Fruit fly (Drosophila melanogaster): ENCODE measurements around the gene CG17896.

- no peak for TF ChIP-seq psq (GFP tag; optimal IDR thresholded peaks at IDR 0.05)
- TF ChIP-seq fru (GFP tag; optimal IDR thresholded peaks at IDR 0.05) = peak; percentile 56
- no peak for TF ChIP-seq Abd-B (GFP tag; optimal IDR thresholded peaks at IDR 0.05)
- TF ChIP-seq brk (GFP tag; optimal IDR thresholded peaks at IDR 0.05) = no peak
- TF ChIP-seq HLH106 (tag; optimal IDR thresholded peaks at IDR 0.05) = peak; percentile 34
- TF ChIP-seq br (GFP tag; optimal IDR thresholded peaks at IDR 0.05) = no peak
- TF ChIP-seq OdsH (GFP tag; optimal IDR thresholded peaks at IDR 0.05) = peak; percentile 17
- no peak for TF ChIP-seq usp (GFP tag; optimal IDR thresholded peaks at IDR 0.05)
- TF ChIP-seq Sp1 (GFP tag; optimal IDR thresholded peaks at IDR 0.05) = peak; percentile 36
- peak in 1 of 2 experiments; percentile 42 for TF ChIP-seq foxo (GFP tag; optimal IDR thresholded peaks at IDR 0.05)
- TF ChIP-seq h (GFP tag; optimal IDR thresholded peaks at IDR 0.05) = no peak
Measured at dm6 chrX:446002-446401, 47.3 kb downstream of the CG17896 start.

Measured in whole organism, wandering third instar larva.